Worm (Caenorhabditis elegans) whole organism, L1 larva: Measurements from ENCODE around the gene daf-14.

Experiments used
- C16A3.4 ChIP-seq: fragments of 150-350 bp; optimal IDR thresholded peaks from 2 replicates; lab custom pipeline; 2014; ENCODE audit warnings: missing biosample characterization, missing genetic modification characterization
- F16B12.6 ChIP-seq: fragments of 150-350 bp; optimal IDR thresholded peaks from 2 replicates; lab custom pipeline; 2014; ENCODE audit warnings: missing biosample characterization, missing genetic modification characterization
- Y116A8C.19 ChIP-seq: sonication (generic microtip); optimal IDR thresholded peaks from 2 replicates; lab custom pipeline; 2016; ENCODE audit warnings: missing compliant biosample characterization, missing genetic modification characterization, borderline replicate concordance
- aha-1 ChIP-seq: fragments of 150-350 bp; optimal IDR thresholded peaks from 2 replicates; lab custom pipeline; 2014; ENCODE audit warnings: missing biosample characterization, missing genetic modification characterization
- alr-1 ChIP-seq: fragments of 200-800 bp; sonication (Bioruptor generic); optimal IDR thresholded peaks from 2 replicates; lab custom pipeline; 2018; ENCODE audit warnings: borderline replicate concordance, mild to moderate bottlenecking, missing genetic modification characterization, missing compliant biosample characterization
- aly-2 ChIP-seq: fragments of 150-350 bp; optimal IDR thresholded peaks from 2 replicates; lab custom pipeline; 2014; ENCODE audit warnings: missing biosample characterization, missing genetic modification characterization
- ama-1 ChIP-seq: fragments of 150-350 bp; optimal IDR thresholded peaks from 2 replicates; lab custom pipeline; 2014
- ceh-63 ChIP-seq: fragments of 200-800 bp; sonication (Bioruptor generic); optimal IDR thresholded peaks from 2 replicates; lab custom pipeline; 2018; ENCODE audit warnings: mild to moderate bottlenecking, missing genetic modification characterization, missing compliant biosample characterization
- ceh-8 ChIP-seq: fragments of 200-800 bp; sonication (Bioruptor generic); optimal IDR thresholded peaks from 2 replicates; lab custom pipeline; 2018; ENCODE audit warnings: mild to moderate bottlenecking, missing genetic modification characterization, moderate library complexity, missing compliant biosample characterization
- ceh-88 ChIP-seq: fragments of 200-800 bp; sonication (Bioruptor generic); IDR thresholded peaks from 2 replicates; pipeline ENCODE4 v1.3.6; 2022; ENCODE audit warnings: missing genetic modification characterization, missing compliant biosample characterization
- ceh-90 ChIP-seq: sonication (generic microtip); optimal IDR thresholded peaks from 2 replicates; lab custom pipeline; 2016; ENCODE audit warnings: missing genetic modification characterization, missing compliant biosample characterization
- ces-1 ChIP-seq: fragments of 150-350 bp; optimal IDR thresholded peaks from 2 replicates; lab custom pipeline; 2014; ENCODE audit warnings: missing biosample characterization, missing genetic modification reagents, missing genetic modification characterization
- dpl-1 ChIP-seq, 3 experiments: fragments of 150-350 bp in 2 of 3; sonication (generic microtip) in 1 of 3; optimal IDR thresholded peaks; 2 replicates each; lab custom pipeline; 2014 to 2017; ENCODE audit warnings: missing biosample characterization in 3 of 3, missing genetic modification characterization in 3 of 3, missing genetic modification reagents in 3 of 3
- efl-3 ChIP-seq: fragments of 200-800 bp; sonication (Bioruptor generic); optimal IDR thresholded peaks from 2 replicates; lab custom pipeline; 2018; ENCODE audit warnings: mild to moderate bottlenecking, missing genetic modification characterization, missing compliant biosample characterization
- egl-13 ChIP-seq: sonication (generic microtip); optimal IDR thresholded peaks from 2 replicates; lab custom pipeline; 2016; ENCODE audit warnings: missing genotype, missing genetic modification reagents, missing genetic modification characterization, missing compliant biosample characterization
- egl-27 ChIP-seq, 2 experiments: fragments of 150-350 bp in 1 of 2; sonication (generic microtip); optimal IDR thresholded peaks; 3 replicates each; lab custom pipeline; 2017 to 2018; ENCODE audit warnings: missing biosample characterization in 2 of 2, missing genetic modification characterization in 2 of 2, missing genetic modification reagents in 2 of 2
- ets-5 ChIP-seq: fragments of 200-800 bp; sonication (Bioruptor generic); IDR thresholded peaks from 2 replicates; pipeline ENCODE4 v1.3.6; 2022; ENCODE audit warnings: missing genetic modification characterization, missing compliant biosample characterization
- fos-1 ChIP-seq: fragments of 150-350 bp; optimal IDR thresholded peaks from 2 replicates; lab custom pipeline; 2014; ENCODE audit warnings: missing biosample characterization, missing genetic modification characterization
- irx-1 ChIP-seq: sonication (generic microtip); optimal IDR thresholded peaks from 2 replicates; lab custom pipeline; 2016; ENCODE audit warnings: missing genetic modification characterization, missing compliant biosample characterization
- isw-1 ChIP-seq: fragments of 200-800 bp; sonication (Bioruptor generic); IDR thresholded peaks from 2 replicates; pipeline ENCODE4 v1.3.6; 2022; ENCODE audit warnings: missing genetic modification characterization, missing compliant biosample characterization
- lin-13 ChIP-seq: fragments of 150-350 bp; optimal IDR thresholded peaks from 2 replicates; lab custom pipeline; 2014; ENCODE audit warnings: missing biosample characterization, missing genetic modification reagents, missing genetic modification characterization
- lir-3 ChIP-seq: sonication (generic microtip); optimal IDR thresholded peaks from 2 replicates; lab custom pipeline; 2016; ENCODE audit warnings: mild to moderate bottlenecking, missing genetic modification characterization, moderate library complexity, missing compliant biosample characterization; ENCODE audit not compliant: poor library complexity
- lsy-2 ChIP-seq, 2 experiments: fragments of 150-350 bp; optimal IDR thresholded peaks; 2 replicates each; lab custom pipeline; 2014; ENCODE audit warnings: missing biosample characterization in 2 of 2, missing genetic modification characterization in 2 of 2
- mab-9 ChIP-seq: fragments of 200-800 bp; sonication (Bioruptor generic); IDR thresholded peaks from 2 replicates; pipeline ENCODE4 v1.3.6; 2022; ENCODE audit warnings: missing genetic modification reagents, missing genetic modification characterization, missing compliant biosample characterization
- nhr-12 ChIP-seq: sonication (generic microtip); optimal IDR thresholded peaks from 2 replicates; lab custom pipeline; 2017; ENCODE audit warnings: missing biosample characterization, missing genetic modification characterization
- nhr-19 ChIP-seq: fragments of 200-800 bp; sonication (Bioruptor generic); conservative IDR thresholded peaks from 2 replicates; pipeline ENCODE4 v1.3.6; 2022; ENCODE audit warnings: missing genetic modification characterization, missing compliant biosample characterization
- nhr-237 ChIP-seq: fragments of 150-350 bp; optimal IDR thresholded peaks from 2 replicates; lab custom pipeline; 2014; ENCODE audit warnings: missing biosample characterization, missing genetic modification characterization
- nhr-28 ChIP-seq: fragments of 150-350 bp; optimal IDR thresholded peaks from 2 replicates; lab custom pipeline; 2014; ENCODE audit warnings: missing biosample characterization, missing genetic modification characterization
- nhr-76 ChIP-seq: sonication (generic microtip); optimal IDR thresholded peaks from 2 replicates; lab custom pipeline; 2017; ENCODE audit warnings: missing biosample characterization, missing genetic modification characterization
- nhr-77 ChIP-seq: fragments of 150-350 bp; optimal IDR thresholded peaks from 2 replicates; lab custom pipeline; 2014; ENCODE audit warnings: missing biosample characterization, missing genetic modification characterization
- nhr-84 ChIP-seq: sonication (generic microtip); optimal IDR thresholded peaks from 2 replicates; lab custom pipeline; 2017; ENCODE audit warnings: missing biosample characterization, missing genetic modification characterization
- nhr-85 ChIP-seq: sonication (generic microtip); peaks from one replicate; lab custom pipeline; 2016; ENCODE audit warnings: missing genetic modification characterization, inconsistent platforms, missing compliant biosample characterization
- skn-1 ChIP-seq: fragments of 150-350 bp; optimal IDR thresholded peaks from 2 replicates; lab custom pipeline; 2014; ENCODE audit warnings: missing biosample characterization, missing genetic modification characterization
- snu-23 ChIP-seq: sonication (generic microtip); optimal IDR thresholded peaks from 2 replicates; lab custom pipeline; 2016; ENCODE audit warnings: missing genetic modification characterization, missing compliant biosample characterization
- sup-37 ChIP-seq: fragments of 200-800 bp; sonication (Bioruptor generic); optimal IDR thresholded peaks from 2 replicates; lab custom pipeline; 2018; ENCODE audit warnings: mild to moderate bottlenecking, missing genetic modification characterization, missing compliant biosample characterization
- swsn-7 ChIP-seq: sonication (generic microtip); optimal IDR thresholded peaks from 2 replicates; lab custom pipeline; 2016; ENCODE audit warnings: missing genetic modification characterization, missing compliant biosample characterization
- tlp-1 ChIP-seq: fragments of 150-350 bp; optimal IDR thresholded peaks from 2 replicates; lab custom pipeline; 2014; ENCODE audit warnings: missing biosample characterization, missing genetic modification characterization
- xbp-1 ChIP-seq: sonication (generic microtip); optimal IDR thresholded peaks from 2 replicates; lab custom pipeline; 2016; ENCODE audit warnings: missing genetic modification characterization, missing compliant biosample characterization
- zip-4 ChIP-seq: fragments of 200-800 bp; sonication (Bioruptor generic); optimal IDR thresholded peaks from 2 replicates; lab custom pipeline; 2018; ENCODE audit warnings: mild to moderate bottlenecking, missing genetic modification characterization, moderate library complexity, missing compliant biosample characterization
- ztf-4 ChIP-seq: fragments of 150-350 bp; optimal IDR thresholded peaks from 2 replicates; lab custom pipeline; 2014; ENCODE audit warnings: missing biosample characterization, missing genetic modification characterization

The daf-14 gene

DNA sequence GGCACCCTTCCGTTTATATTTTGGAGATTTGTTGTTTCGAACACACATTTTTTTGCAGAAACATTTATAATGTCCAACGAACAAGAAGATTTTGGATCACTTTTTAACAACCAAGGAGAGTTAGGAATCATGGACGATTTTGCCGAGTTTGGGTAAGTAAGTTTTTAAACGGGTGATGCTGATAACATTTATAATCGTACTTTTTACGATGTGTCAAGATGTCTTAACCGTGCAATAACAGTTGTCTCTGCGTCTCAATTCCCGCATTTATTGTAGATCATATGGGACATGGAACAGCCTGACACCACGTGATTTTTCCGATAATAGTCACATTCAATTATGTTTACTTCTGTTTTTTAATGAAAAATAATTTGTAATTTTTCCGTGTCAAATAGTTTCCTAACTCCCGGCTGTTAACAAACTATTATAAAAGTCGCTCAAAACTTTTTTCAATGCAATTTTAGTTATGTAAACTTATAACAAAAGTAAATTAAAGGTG lies at the start of gene daf-14 (continued):
- TF ChIP-seq ces-1 (GFP tag; lab: Kevin White, UChicago) (no peak), dpl-1 (GFP tag; optimal IDR thresholded peaks at IDR 0.05; lab: Kevin White, UChicago) (peak; percentile 8 to 55 (median 31)), nhr-237 (no peak), lsy-2 (tag; optimal IDR thresholded peaks at IDR 0.05; lab: Kevin White, UChicago) (peak in 1 of 2 experiments; percentile 0), nhr-28 (tag; lab: Kevin White, UChicago) (no peak), nhr-85 (peak; percentile 81), ama-1 (no peak), nhr-84 (no peak), mab-9 (GFP tag; lab: Robert Waterston, UW) (no peak), C16A3.4 (tag; lab: Kevin White, UChicago) (no peak), ceh-8 (GFP tag; lab: Kevin White, UChicago) (no peak), efl-3 (GFP tag; lab: Kevin White, UChicago) (no peak), nhr-19 (peak; percentile 49), ets-5 (no peak), aly-2 (tag; lab: Kevin White, UChicago) (no peak), tlp-1 (tag; lab: Kevin White, UChicago) (no peak), Y116A8C.19 (no peak), sup-37 (GFP tag; lab: Kevin White, UChicago) (no peak), egl-27 (tag; optimal IDR thresholded peaks at IDR 0.05; lab: Kevin White, UChicago) (no peak), ceh-63 (GFP tag; lab: Kevin White, UChicago) (no peak), ceh-88 (GFP tag; lab: Robert Waterston, UW) (no peak), egl-13 (tag; lab: Kevin White, UChicago) (no peak), fos-1 (tag; lab: Kevin White, UChicago) (no peak), ztf-4 (no peak), swsn-7 (no peak), snu-23 (peak; percentile 31), nhr-12 (tag; lab: Kevin White, UChicago) (no peak), ceh-90 (tag; lab: Kevin White, UChicago) (no peak), xbp-1 (no peak), F16B12.6 (tag; lab: Kevin White, UChicago) (no peak), nhr-77 (no peak), nhr-76 (tag; lab: Kevin White, UChicago) (no peak)

DNA sequence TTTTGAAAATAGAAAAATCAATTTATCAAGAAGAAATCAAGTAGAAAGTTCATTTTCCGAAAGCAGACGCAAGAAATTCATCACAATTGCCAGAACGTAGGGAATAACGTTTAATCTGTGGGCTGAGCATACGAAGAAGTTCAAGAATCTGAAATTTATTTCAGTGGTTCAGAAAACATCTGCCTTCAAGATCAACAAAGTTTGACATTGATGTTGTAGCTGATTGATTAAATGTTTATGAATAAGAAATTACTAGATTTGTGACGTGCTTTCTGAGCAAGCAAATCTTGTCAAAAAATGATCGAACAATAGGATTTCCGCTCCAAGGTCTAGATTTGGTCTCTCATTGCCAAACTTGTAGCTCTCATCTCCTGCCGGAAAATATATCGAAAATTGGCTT lies 44.2 kb upstream of the daf-14 start, which contains the start of gene K04D7.6:
Gene K04D7.6, minus strand, starts transcription at position 101 of the 400 bp plus-strand sequence.
- no peak for TF ChIP-seq alr-1 (tag; lab: Kevin White, UChicago)

DNA sequence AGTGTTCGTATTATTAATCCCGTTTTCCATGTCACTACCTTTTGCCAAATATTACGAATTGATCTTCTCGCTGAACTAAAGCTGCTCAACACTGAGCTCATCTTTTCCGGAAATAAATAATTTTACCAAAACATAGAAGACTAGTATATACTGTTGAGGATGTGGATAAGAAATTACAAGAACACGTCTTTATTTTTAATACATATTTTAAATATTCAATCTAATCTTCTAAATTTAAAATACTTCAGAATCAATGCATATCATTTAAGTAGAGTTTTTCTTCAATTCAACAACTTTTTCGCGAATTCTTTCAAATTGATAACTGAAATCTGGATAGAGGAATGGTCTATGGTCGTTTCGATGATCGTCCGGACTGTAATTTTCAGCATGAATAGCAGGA lies 35.6 kb upstream of the daf-14 start, which contains the start of gene abt-1:
Gene abt-1, minus strand, starts transcription at position 101 of the 400 bp plus-strand sequence.
- TF ChIP-seq aha-1 (no peak), lin-13 (no peak), fos-1 (tag; lab: Kevin White, UChicago) (no peak), mab-9 (GFP tag; lab: Robert Waterston, UW) (no peak), lir-3 (no peak), nhr-12 (tag; lab: Kevin White, UChicago) (no peak), swsn-7 (no peak), egl-13 (tag; lab: Kevin White, UChicago) (no peak), efl-3 (GFP tag; lab: Kevin White, UChicago) (no peak), isw-1 (no peak), skn-1 (tag; lab: Kevin White, UChicago) (no peak), lsy-2 (tag; optimal IDR thresholded peaks at IDR 0.05; lab: Kevin White, UChicago) (no peak), irx-1 (no peak), ets-5 (no peak), C16A3.4 (tag; lab: Kevin White, UChicago) (no peak), zip-4 (GFP tag; lab: Kevin White, UChicago) (no peak), alr-1 (tag; lab: Kevin White, UChicago) (no peak)
